Fruit fly (Drosophila melanogaster) whole organism, embryonic: ENCODE data around the gene CG5969.

Source experiments
- Ada2b ChIP-seq: fragments of 200-800 bp; sonication (Bioruptor generic); IDR thresholded peaks from 2 replicates; pipeline ENCODE4 v1.3.6; 2022; ENCODE audit warnings: missing biosample characterization, missing genetic modification characterization
- CG1024 ChIP-seq: fragments of 200-800 bp; sonication (Bioruptor generic); IDR thresholded peaks from 2 replicates; pipeline ENCODE4 v1.3.6; 2022; ENCODE audit warnings: missing biosample characterization, missing genetic modification characterization
- CG10366 ChIP-seq: fragments of 200-800 bp; sonication (Bioruptor generic); IDR thresholded peaks from 2 replicates; pipeline ENCODE4 v1.3.6; 2022; ENCODE audit warnings: missing biosample characterization, missing genetic modification characterization
- CG11398 ChIP-seq: fragments of 200-800 bp; sonication (Bioruptor generic); optimal IDR thresholded peaks from 2 replicates; lab custom pipeline; 2016; ENCODE audit warnings: missing biosample characterization, missing genetic modification characterization
- CG12071 ChIP-seq: fragments of 200-800 bp; sonication (Bioruptor generic); optimal IDR thresholded peaks from 3 replicates; lab custom pipeline; 2018; ENCODE audit warnings: missing biosample characterization, mild to moderate bottlenecking, missing genetic modification characterization
- CG13894 ChIP-seq: fragments of 200-800 bp; sonication (Bioruptor generic); optimal IDR thresholded peaks from 3 replicates; lab custom pipeline; 2018; ENCODE audit warnings: missing biosample characterization, mild to moderate bottlenecking, missing genetic modification characterization, moderate library complexity
- CG1602 ChIP-seq: fragments of 200-800 bp; sonication (Bioruptor generic); optimal IDR thresholded peaks from 3 replicates; lab custom pipeline; 2016; ENCODE audit warnings: missing biosample characterization, missing genetic modification characterization
- CG2678 ChIP-seq: fragments of 200-800 bp; sonication (Bioruptor generic); optimal IDR thresholded peaks from 3 replicates; lab custom pipeline; 2019; ENCODE audit warnings: missing biosample characterization, mild to moderate bottlenecking, missing genetic modification characterization, moderate library complexity
- CG31441 ChIP-seq: fragments of 200-800 bp; sonication (Bioruptor generic); IDR thresholded peaks from 2 replicates; pipeline ENCODE4 v1.3.6; 2022; ENCODE audit warnings: missing biosample characterization, missing genetic modification characterization
- CG32767 ChIP-seq: fragments of 200-800 bp; sonication (Bioruptor generic); IDR thresholded peaks from 2 replicates; pipeline ENCODE4 v1.3.6; 2022; ENCODE audit warnings: missing biosample characterization, missing genetic modification characterization
- CG3847 ChIP-seq: fragments of 200-800 bp; sonication (Bioruptor generic); IDR thresholded peaks from 2 replicates; pipeline ENCODE4 v1.3.6; 2022; ENCODE audit warnings: missing biosample characterization, missing genetic modification characterization
- CG5245 ChIP-seq: fragments of 200-800 bp; sonication (Bioruptor generic); optimal IDR thresholded peaks from 3 replicates; lab custom pipeline; 2016; ENCODE audit warnings: missing biosample characterization, missing genetic modification characterization
- CG5953 ChIP-seq: fragments of 200-800 bp; sonication (Bioruptor generic); IDR thresholded peaks from 2 replicates; pipeline ENCODE4 v1.3.6; 2022; ENCODE audit warnings: missing biosample characterization, missing genetic modification characterization
- CG6689 ChIP-seq: fragments of 200-800 bp; sonication (Bioruptor generic); IDR thresholded peaks from 2 replicates; pipeline ENCODE4 v1.3.6; 2022; ENCODE audit warnings: missing biosample characterization, missing genetic modification characterization
- CG7745 ChIP-seq: fragments of 200-800 bp; sonication (Bioruptor generic); optimal IDR thresholded peaks from 2 replicates; lab custom pipeline; 2018; ENCODE audit warnings: missing biosample characterization, mild to moderate bottlenecking, missing genetic modification characterization, moderate library complexity
- D ChIP-seq, 2 experiments: fragments of 200-800 bp in 1 of 2; fragments of >200 bp in 1 of 2; sonication (Bioruptor generic) in 1 of 2; optimal IDR thresholded peaks; 2 replicates in 1 of 2; 3 replicates in 1 of 2; lab custom pipeline; 2017; ENCODE audit warnings: mild to moderate bottlenecking in 1 of 2, missing biosample characterization in 1 of 2, missing genetic modification characterization in 1 of 2, missing genetic modification reagents in 1 of 2
- Dip2 ChIP-seq: fragments of 200-800 bp; sonication (Bioruptor generic); IDR thresholded peaks from 2 replicates; pipeline ENCODE4 v1.3.6; 2022; ENCODE audit warnings: missing biosample characterization, missing genetic modification characterization
- Dref ChIP-seq: fragments of 200-800 bp; sonication (Bioruptor generic); IDR thresholded peaks from 2 replicates; pipeline ENCODE4 v1.3.6; 2022; ENCODE audit warnings: missing biosample characterization, missing genetic modification characterization
- Drgx ChIP-seq: fragments of 200-800 bp; sonication (Bioruptor generic); IDR thresholded peaks from 2 replicates; pipeline ENCODE4 v1.3.6; 2022; ENCODE audit warnings: missing biosample characterization, missing genetic modification characterization
- Gug ChIP-seq: fragments of 200-800 bp; sonication (Bioruptor generic); IDR thresholded peaks from 4 replicates; pipeline ENCODE4 v1.3.6; 2022; ENCODE audit warnings: missing biosample characterization, missing genetic modification characterization
- H2.0 ChIP-seq: fragments of 200-800 bp; sonication (Bioruptor generic); IDR thresholded peaks from 2 replicates; pipeline ENCODE4 v1.3.6; 2022; ENCODE audit warnings: missing biosample characterization, missing genetic modification characterization
- Lim3 ChIP-seq: fragments of 200-800 bp; sonication (Bioruptor generic); IDR thresholded peaks from 2 replicates; pipeline ENCODE4 v1.3.6; 2022; ENCODE audit warnings: missing biosample characterization, missing genetic modification characterization
- Lpt ChIP-seq: fragments of >200 bp; optimal IDR thresholded peaks from 2 replicates; lab custom pipeline; 2018; ENCODE audit warnings: missing biosample characterization, missing genetic modification characterization
- MBD-R2 ChIP-seq: fragments of 200-800 bp; sonication (Bioruptor generic); IDR thresholded peaks from 2 replicates; pipeline ENCODE4 v1.3.6; 2022; ENCODE audit warnings: missing biosample characterization, missing genetic modification characterization
- MESR4 ChIP-seq: fragments of 200-800 bp; sonication (Bioruptor generic); optimal IDR thresholded peaks from 2 replicates; lab custom pipeline; 2018; ENCODE audit warnings: missing biosample characterization, mild to moderate bottlenecking, missing genetic modification characterization, moderate library complexity
- Meics ChIP-seq: fragments of 200-800 bp; sonication (Bioruptor generic); optimal IDR thresholded peaks from 2 replicates; lab custom pipeline; 2017; ENCODE audit warnings: missing biosample characterization, mild to moderate bottlenecking, missing genetic modification characterization
- Nf-YA ChIP-seq: fragments of 200-800 bp; sonication (Bioruptor generic); IDR thresholded peaks from 2 replicates; pipeline ENCODE4 v1.3.6; 2022; ENCODE audit warnings: missing biosample characterization, missing genetic modification characterization
- Spps ChIP-seq: fragments of 200-800 bp; sonication (Bioruptor generic); optimal IDR thresholded peaks from 2 replicates; lab custom pipeline; 2018; ENCODE audit warnings: missing biosample characterization, mild to moderate bottlenecking, missing genetic modification characterization
- Sry-δ ChIP-seq: fragments of 200-800 bp; sonication (Bioruptor generic); optimal IDR thresholded peaks from 2 replicates; lab custom pipeline; 2016; ENCODE audit warnings: missing biosample characterization, missing genetic modification characterization
- chif ChIP-seq, 2 experiments: fragments of 200-800 bp; sonication (Bioruptor generic); optimal IDR thresholded peaks; 3 replicates each; lab custom pipeline; 2016; ENCODE audit warnings: missing biosample characterization in 2 of 2, missing genetic modification characterization in 2 of 2
- chm ChIP-seq: fragments of 200-800 bp; sonication (Bioruptor generic); IDR thresholded peaks from 2 replicates; pipeline ENCODE4 v1.3.6; 2022; ENCODE audit warnings: missing biosample characterization, missing genetic modification characterization
- crol ChIP-seq: fragments of 200-800 bp; sonication (Bioruptor generic); IDR thresholded peaks from 2 replicates; pipeline ENCODE4 v1.3.6; 2022; ENCODE audit warnings: missing biosample characterization, missing genetic modification characterization
- cwo ChIP-seq: fragments of 200-800 bp; sonication (Bioruptor generic); optimal IDR thresholded peaks from 3 replicates; lab custom pipeline; 2017; ENCODE audit warnings: missing biosample characterization, missing genetic modification characterization, mild to moderate bottlenecking, moderate library complexity, missing genetic modification reagents
- dimm ChIP-seq: fragments of 200-800 bp; sonication (Bioruptor generic); IDR thresholded peaks from 2 replicates; pipeline ENCODE4 v1.3.6; 2022; ENCODE audit warnings: missing biosample characterization, missing genetic modification characterization
- ems ChIP-seq: fragments of 200-800 bp; sonication (Bioruptor generic); optimal IDR thresholded peaks from 3 replicates; lab custom pipeline; 2016; ENCODE audit warnings: missing biosample characterization, missing genetic modification characterization
- eyg ChIP-seq: fragments of 200-800 bp; sonication (Bioruptor generic); optimal IDR thresholded peaks from 3 replicates; lab custom pipeline; 2016; ENCODE audit warnings: missing biosample characterization, missing genetic modification characterization
- fd96Cb ChIP-seq: fragments of 200-800 bp; sonication (Bioruptor generic); optimal IDR thresholded peaks from 2 replicates; lab custom pipeline; 2018; ENCODE audit warnings: missing biosample characterization, mild to moderate bottlenecking, missing genetic modification characterization, moderate library complexity
- gem ChIP-seq: fragments of 200-800 bp; sonication (Bioruptor generic); optimal IDR thresholded peaks from 2 replicates; lab custom pipeline; 2019; ENCODE audit warnings: missing biosample characterization, mild to moderate bottlenecking, missing genetic modification characterization, moderate library complexity
- gro ChIP-seq: fragments of 200-800 bp; sonication (Bioruptor generic); optimal IDR thresholded peaks from 2 replicates; lab custom pipeline; 2016; ENCODE audit warnings: missing biosample characterization, missing genetic modification characterization
- jumu ChIP-seq: fragments of 200-800 bp; sonication (Bioruptor generic); optimal IDR thresholded peaks from 3 replicates; lab custom pipeline; 2016; ENCODE audit warnings: missing biosample characterization, missing genetic modification characterization
- lbe ChIP-seq: fragments of 200-800 bp; sonication (Bioruptor generic); optimal IDR thresholded peaks from 2 replicates; lab custom pipeline; 2016; ENCODE audit warnings: missing biosample characterization, mild to moderate bottlenecking, missing genetic modification characterization
- mam ChIP-seq: fragments of 200-800 bp; sonication (Bioruptor generic); optimal IDR thresholded peaks from 3 replicates; lab custom pipeline; 2016; ENCODE audit warnings: missing biosample characterization, missing genetic modification characterization
- nau ChIP-seq: fragments of 200-800 bp; sonication (Bioruptor generic); optimal IDR thresholded peaks from 3 replicates; lab custom pipeline; 2017; ENCODE audit warnings: missing biosample characterization, mild to moderate bottlenecking, missing genetic modification characterization, missing genetic modification reagents
- rib ChIP-seq: fragments of 200-800 bp; sonication (Bioruptor generic); IDR thresholded peaks from 2 replicates; pipeline ENCODE4 v1.3.6; 2022; ENCODE audit warnings: missing biosample characterization, missing genetic modification characterization
- salm ChIP-seq: fragments of 200-800 bp; sonication (Bioruptor generic); optimal IDR thresholded peaks from 2 replicates; lab custom pipeline; 2018; ENCODE audit warnings: missing biosample characterization, mild to moderate bottlenecking, missing genetic modification characterization
- slou ChIP-seq: fragments of 200-800 bp; sonication (Bioruptor generic); optimal IDR thresholded peaks from 3 replicates; lab custom pipeline; 2016; ENCODE audit warnings: missing biosample characterization, missing genetic modification characterization
- stc ChIP-seq: fragments of 200-800 bp; sonication (Bioruptor generic); IDR thresholded peaks from 2 replicates; pipeline ENCODE4 v1.3.6; 2022; ENCODE audit warnings: missing biosample characterization, missing genetic modification characterization
- toy ChIP-seq: fragments of 200-800 bp; sonication (Bioruptor generic); IDR thresholded peaks from 2 replicates; pipeline ENCODE4 v1.3.6; 2022; ENCODE audit warnings: missing biosample characterization, missing genetic modification characterization
- trh ChIP-seq: fragments of 200-800 bp; sonication (Bioruptor generic); optimal IDR thresholded peaks from 2 replicates; lab custom pipeline; 2016; ENCODE audit warnings: missing biosample characterization, missing genetic modification characterization
- wdn ChIP-seq: fragments of 200-800 bp; sonication (Bioruptor generic); IDR thresholded peaks from 2 replicates; pipeline ENCODE4 v1.3.6; 2022; ENCODE audit warnings: missing biosample characterization, missing genetic modification characterization

Gene CG5969

DNA sequence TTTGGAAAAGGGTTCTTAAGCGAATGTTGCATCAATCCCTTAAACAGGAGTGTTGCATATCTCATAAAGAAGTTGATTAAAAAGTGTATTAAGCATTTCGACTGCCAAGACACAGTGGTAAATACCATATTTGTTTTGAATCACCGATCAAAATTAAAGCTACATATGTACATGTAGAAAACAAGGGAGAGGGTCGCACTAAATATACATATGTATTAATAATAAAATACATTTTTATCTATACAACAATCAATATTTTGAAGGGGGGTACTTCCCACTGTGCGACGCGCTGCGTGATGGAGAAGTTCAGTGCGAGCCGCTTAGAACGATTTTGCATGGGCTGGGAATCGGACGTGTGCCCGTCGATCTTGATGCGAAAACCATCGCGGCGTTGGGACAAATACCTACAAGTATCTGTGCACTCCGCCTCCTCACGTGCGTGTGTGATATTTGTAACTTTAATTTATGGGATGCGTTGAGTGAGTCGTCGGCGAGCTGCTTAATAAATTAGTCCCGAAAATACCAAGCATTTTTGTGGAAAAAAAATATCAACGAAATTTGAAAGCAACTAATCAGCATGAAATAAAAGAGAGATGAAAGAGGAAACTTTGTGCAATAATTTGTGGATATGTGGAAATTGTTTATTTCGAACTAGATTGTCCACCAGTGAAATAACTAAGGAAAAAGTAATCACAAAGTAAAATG, 28.6 kb upstream of the CG5969 start (continued):
- peak; percentile 77 for TF ChIP-seq CG12071 (GFP tag; lab: Kevin White, UChicago)
- TF ChIP-seq ems (GFP tag; lab: Kevin White, UChicago) = peak; percentile 56
- no peak for TF ChIP-seq gro (GFP tag; lab: Kevin White, UChicago)
- TF ChIP-seq Gug = peak; percentile 82
- TF ChIP-seq nau (GFP tag; lab: Kevin White, UChicago) = peak; percentile 77
- TF ChIP-seq chif (GFP tag; optimal IDR thresholded peaks at IDR 0.05; lab: Kevin White, UChicago) = peak; percentile 36 to 43
- TF ChIP-seq CG32767 (GFP tag; lab: Robert Waterston, UW) = peak; percentile 88
- TF ChIP-seq CG1024 (GFP tag; lab: Robert Waterston, UW) = peak; percentile 89
- TF ChIP-seq Lpt (GFP tag; lab: Kevin White, UChicago) = no peak
- TF ChIP-seq Lim3 (GFP tag; lab: Robert Waterston, UW) = peak; percentile 65; the same call in 1 of the 2 replicates
- TF ChIP-seq H2.0 (GFP tag; lab: Robert Waterston, UW) = peak; percentile 91
- TF ChIP-seq CG7745 (tag; lab: Kevin White, UChicago) = no peak
- peak; percentile 66; the same call in 1 of the 2 replicates for TF ChIP-seq dimm
- TF ChIP-seq D (optimal IDR thresholded peaks at IDR 0.05; lab: Kevin White, UChicago) = no peak
- TF ChIP-seq D (GFP tag; optimal IDR thresholded peaks at IDR 0.05; lab: Kevin White, UChicago) = peak; percentile 80
- TF ChIP-seq stc (GFP tag; lab: Robert Waterston, UW) = peak; percentile 91
- peak; percentile 81 for TF ChIP-seq wdn (GFP tag; lab: Robert Waterston, UW)
- TF ChIP-seq CG31441 (GFP tag; lab: Robert Waterston, UW) = peak; percentile 89
- TF ChIP-seq CG3847 (GFP tag; lab: Robert Waterston, UW) = peak; percentile 78
- TF ChIP-seq jumu (GFP tag; lab: Kevin White, UChicago) = peak; percentile 44
- TF ChIP-seq trh (GFP tag; lab: Kevin White, UChicago) = peak; percentile 78
- TF ChIP-seq toy (GFP tag; lab: Robert Waterston, UW) = peak; percentile 86
- TF ChIP-seq Dip2 = peak; percentile 30; the same call in 1 of the 2 replicates
- TF ChIP-seq cwo (GFP tag; lab: Kevin White, UChicago) = peak; percentile 84
- TF ChIP-seq Drgx (GFP tag; lab: Robert Waterston, UW) = peak; percentile 90
- TF ChIP-seq CG10366 (GFP tag; lab: Robert Waterston, UW) = peak; percentile 90
- TF ChIP-seq Nf-YA (GFP tag; lab: Robert Waterston, UW) = peak; percentile 89
- TF ChIP-seq lbe = peak; percentile 91
- peak; percentile 80; the same call in 1 of the 2 replicates for TF ChIP-seq rib
- TF ChIP-seq CG2678 (tag; lab: Kevin White, UChicago) = peak; percentile 89
- TF ChIP-seq Spps (tag; lab: Kevin White, UChicago) = peak; percentile 66
- 0 out of 2 replicates have a peak, but pooled peaks have one; percentile 36 for TF ChIP-seq Dref (GFP tag; lab: Robert Waterston, UW)
- TF ChIP-seq chm = peak; percentile 93
- peak; percentile 30 for TF ChIP-seq CG13894
- peak; percentile 78 for TF ChIP-seq CG1602 (GFP tag; lab: Kevin White, UChicago)
- peak; percentile 14 for TF ChIP-seq MESR4 (GFP tag; lab: Kevin White, UChicago)
- TF ChIP-seq CG6689 (GFP tag; lab: Robert Waterston, UW) = peak; percentile 91
- peak; percentile 87 for TF ChIP-seq fd96Cb
- 0 out of 2 replicates have a peak, but pooled peaks have one; percentile 27 for TF ChIP-seq crol (GFP tag; lab: Robert Waterston, UW)
- peak; percentile 49 for TF ChIP-seq eyg (GFP tag; lab: Kevin White, UChicago)
- TF ChIP-seq Ada2b (GFP tag; lab: Robert Waterston, UW) = peak; percentile 94
- peak; percentile 47 for TF ChIP-seq slou (GFP tag; lab: Kevin White, UChicago)
- peak; percentile 44 for TF ChIP-seq mam (GFP tag; lab: Kevin White, UChicago)
- peak; percentile 80 for TF ChIP-seq MBD-R2
- TF ChIP-seq Sry-δ = no peak
- TF ChIP-seq CG5245 = peak; percentile 80
- TF ChIP-seq gem (tag; lab: Kevin White, UChicago) = peak; percentile 92
- peak; percentile 86 for TF ChIP-seq Meics (GFP tag; lab: Kevin White, UChicago)
- peak; percentile 85 for TF ChIP-seq CG5953 (GFP tag; lab: Robert Waterston, UW)
- TF ChIP-seq salm (tag; lab: Kevin White, UChicago) = peak; percentile 72
- no peak for TF ChIP-seq CG11398 (GFP tag; lab: Kevin White, UChicago)
